Worm (Caenorhabditis elegans) whole organism, L1 larva: ENCODE data around the gene vha-7.
"Not testable (repeated sequence)": the region's sequence is repeated elsewhere in the genome, so short reads cannot be mapped to it uniquely, and the experiment has no call there.

ENCODE experiments used
- F16B12.6 ChIP-seq: fragments of 150-350 bp; optimal IDR thresholded peaks from 2 replicates; lab custom pipeline; 2014; ENCODE audit warnings: missing biosample characterization, missing genetic modification characterization
- blmp-1 ChIP-seq: fragments of 150-350 bp; optimal IDR thresholded peaks from 2 replicates; lab custom pipeline; 2014; ENCODE audit warnings: missing biosample characterization, missing genetic modification characterization
- ceh-63 ChIP-seq: fragments of 200-800 bp; sonication (Bioruptor generic); optimal IDR thresholded peaks from 2 replicates; lab custom pipeline; 2018; ENCODE audit warnings: mild to moderate bottlenecking, missing genetic modification characterization, missing compliant biosample characterization
- ceh-90 ChIP-seq: sonication (generic microtip); optimal IDR thresholded peaks from 2 replicates; lab custom pipeline; 2016; ENCODE audit warnings: missing genetic modification characterization, missing compliant biosample characterization
- ces-1 ChIP-seq: fragments of 150-350 bp; optimal IDR thresholded peaks from 2 replicates; lab custom pipeline; 2014; ENCODE audit warnings: missing biosample characterization, missing genetic modification reagents, missing genetic modification characterization
- dsc-1 ChIP-seq: sonication (generic microtip); optimal IDR thresholded peaks from 2 replicates; lab custom pipeline; 2016; ENCODE audit warnings: mild to moderate bottlenecking, missing genetic modification characterization, missing compliant biosample characterization
- efl-1 ChIP-seq, 4 experiments: fragments of 150-350 bp; optimal IDR thresholded peaks in 3 of 4; peaks in 1 of 4; 1 replicate in 1 of 4; 2 replicates in 3 of 4; lab custom pipeline; 2014; ENCODE audit warnings: missing biosample characterization in 2 of 4, missing genetic modification characterization in 2 of 4, missing genetic modification reagents in 2 of 4
- efl-3 ChIP-seq: fragments of 200-800 bp; sonication (Bioruptor generic); optimal IDR thresholded peaks from 2 replicates; lab custom pipeline; 2018; ENCODE audit warnings: mild to moderate bottlenecking, missing genetic modification characterization, missing compliant biosample characterization
- egl-13 ChIP-seq: sonication (generic microtip); optimal IDR thresholded peaks from 2 replicates; lab custom pipeline; 2016; ENCODE audit warnings: missing genotype, missing genetic modification reagents, missing genetic modification characterization, missing compliant biosample characterization
- elt-2 ChIP-seq: sonication (generic microtip); optimal IDR thresholded peaks from 2 replicates; lab custom pipeline; 2016; ENCODE audit warnings: missing genetic modification characterization, mild to moderate bottlenecking, inconsistent platforms, missing compliant biosample characterization, missing genetic modification reagents
- elt-3 ChIP-seq, 6 experiments: fragments of 150-350 bp in 1 of 6; sonication (generic microtip); optimal IDR thresholded peaks; 2 replicates each; lab custom pipeline; 2017 to 2018; ENCODE audit warnings: missing biosample characterization in 6 of 6, missing genetic modification characterization in 6 of 6, inconsistent platforms in 1 of 6
- ets-5 ChIP-seq: fragments of 200-800 bp; sonication (Bioruptor generic); IDR thresholded peaks from 2 replicates; pipeline ENCODE4 v1.3.6; 2022; ENCODE audit warnings: missing genetic modification characterization, missing compliant biosample characterization
- fkh-10 ChIP-seq: sonication (generic microtip); optimal IDR thresholded peaks from 2 replicates; lab custom pipeline; 2017; ENCODE audit warnings: missing biosample characterization, missing genetic modification reagents, missing genetic modification characterization
- fkh-4 ChIP-seq: sonication (generic microtip); optimal IDR thresholded peaks from 2 replicates; lab custom pipeline; 2016; ENCODE audit warnings: missing compliant biosample characterization, missing genetic modification characterization, borderline replicate concordance
- grh-1 ChIP-seq: fragments of 200-800 bp; sonication (Bioruptor generic); IDR thresholded peaks from 2 replicates; pipeline ENCODE4 v1.3.6; 2022; ENCODE audit warnings: missing genetic modification reagents, missing genetic modification characterization, missing compliant biosample characterization
- isw-1 ChIP-seq: fragments of 200-800 bp; sonication (Bioruptor generic); IDR thresholded peaks from 2 replicates; pipeline ENCODE4 v1.3.6; 2022; ENCODE audit warnings: missing genetic modification characterization, missing compliant biosample characterization
- jun-1 ChIP-seq: fragments of 150-350 bp; optimal IDR thresholded peaks from 2 replicates; lab custom pipeline; 2014; ENCODE audit warnings: missing biosample characterization, missing genetic modification reagents, missing genetic modification characterization
- lin-13 ChIP-seq: fragments of 150-350 bp; optimal IDR thresholded peaks from 2 replicates; lab custom pipeline; 2014; ENCODE audit warnings: missing biosample characterization, missing genetic modification reagents, missing genetic modification characterization
- lin-15B ChIP-seq: fragments of 150-350 bp; sonication (generic microtip); optimal IDR thresholded peaks from 3 replicates; lab custom pipeline; 2014; ENCODE audit warnings: missing biosample characterization, missing genetic modification characterization
- lin-39 ChIP-seq: fragments of 150-350 bp; optimal IDR thresholded peaks from 2 replicates; lab custom pipeline; 2014; ENCODE audit warnings: missing biosample characterization, missing genetic modification reagents, missing genetic modification characterization
- lir-3 ChIP-seq: sonication (generic microtip); optimal IDR thresholded peaks from 2 replicates; lab custom pipeline; 2016; ENCODE audit warnings: mild to moderate bottlenecking, missing genetic modification characterization, moderate library complexity, missing compliant biosample characterization; ENCODE audit not compliant: poor library complexity
- mab-9 ChIP-seq: fragments of 200-800 bp; sonication (Bioruptor generic); IDR thresholded peaks from 2 replicates; pipeline ENCODE4 v1.3.6; 2022; ENCODE audit warnings: missing genetic modification reagents, missing genetic modification characterization, missing compliant biosample characterization
- mdl-1 ChIP-seq, 2 experiments: fragments of 150-350 bp; optimal IDR thresholded peaks; 2 replicates each; lab custom pipeline; 2014 to 2017; ENCODE audit warnings: missing biosample characterization in 2 of 2, missing genetic modification characterization in 2 of 2, inconsistent platforms in 1 of 2
- mef-2 ChIP-seq: fragments of 150-350 bp; optimal IDR thresholded peaks from 2 replicates; lab custom pipeline; 2014; ENCODE audit warnings: missing biosample characterization, missing genetic modification characterization
- nhr-12 ChIP-seq: sonication (generic microtip); optimal IDR thresholded peaks from 2 replicates; lab custom pipeline; 2017; ENCODE audit warnings: missing biosample characterization, missing genetic modification characterization
- nhr-20 ChIP-seq: sonication (generic microtip); optimal IDR thresholded peaks from 2 replicates; lab custom pipeline; 2016; ENCODE audit warnings: mild to moderate bottlenecking, missing genetic modification characterization, missing compliant biosample characterization
- nhr-28 ChIP-seq: fragments of 150-350 bp; optimal IDR thresholded peaks from 2 replicates; lab custom pipeline; 2014; ENCODE audit warnings: missing biosample characterization, missing genetic modification characterization
- nhr-76 ChIP-seq: sonication (generic microtip); optimal IDR thresholded peaks from 2 replicates; lab custom pipeline; 2017; ENCODE audit warnings: missing biosample characterization, missing genetic modification characterization
- nhr-85 ChIP-seq: sonication (generic microtip); peaks from one replicate; lab custom pipeline; 2016; ENCODE audit warnings: missing genetic modification characterization, inconsistent platforms, missing compliant biosample characterization
- pqm-1 ChIP-seq: sonication (generic microtip); optimal IDR thresholded peaks from 3 replicates; lab custom pipeline; 2017; ENCODE audit warnings: missing biosample characterization, missing genetic modification characterization
- rnt-1 ChIP-seq: sonication (generic microtip); optimal IDR thresholded peaks from 2 replicates; lab custom pipeline; 2016; ENCODE audit warnings: mild to moderate bottlenecking, missing genetic modification characterization, moderate library complexity, missing compliant biosample characterization
- snpc-4 ChIP-seq: fragments of 150-350 bp; optimal IDR thresholded peaks from 2 replicates; lab custom pipeline; 2014; ENCODE audit warnings: missing biosample characterization, missing genetic modification characterization
- sox-4 ChIP-seq: sonication (generic microtip); optimal IDR thresholded peaks from 2 replicates; lab custom pipeline; 2016; ENCODE audit warnings: missing genetic modification characterization, missing compliant biosample characterization
- sup-37 ChIP-seq: fragments of 200-800 bp; sonication (Bioruptor generic); optimal IDR thresholded peaks from 2 replicates; lab custom pipeline; 2018; ENCODE audit warnings: mild to moderate bottlenecking, missing genetic modification characterization, missing compliant biosample characterization
- swsn-7 ChIP-seq: sonication (generic microtip); optimal IDR thresholded peaks from 2 replicates; lab custom pipeline; 2016; ENCODE audit warnings: missing genetic modification characterization, missing compliant biosample characterization
- tlp-1 ChIP-seq: fragments of 150-350 bp; optimal IDR thresholded peaks from 2 replicates; lab custom pipeline; 2014; ENCODE audit warnings: missing biosample characterization, missing genetic modification characterization
- unc-130 ChIP-seq: fragments of 150-350 bp; optimal IDR thresholded peaks from 2 replicates; lab custom pipeline; 2017; ENCODE audit warnings: missing biosample characterization, missing genetic modification characterization, inconsistent platforms
- unc-62 ChIP-seq: fragments of 150-350 bp; optimal IDR thresholded peaks from 2 replicates; lab custom pipeline; 2014; ENCODE audit warnings: missing biosample characterization, missing genetic modification reagents, missing genetic modification characterization
- zag-1 ChIP-seq: fragments of 150-350 bp; optimal IDR thresholded peaks from 2 replicates; lab custom pipeline; 2014; ENCODE audit warnings: missing biosample characterization, missing genetic modification characterization
- zip-4 ChIP-seq: fragments of 200-800 bp; sonication (Bioruptor generic); optimal IDR thresholded peaks from 2 replicates; lab custom pipeline; 2018; ENCODE audit warnings: mild to moderate bottlenecking, missing genetic modification characterization, moderate library complexity, missing compliant biosample characterization
- ztf-11 ChIP-seq, 2 experiments: sonication (generic microtip); optimal IDR thresholded peaks; 2 replicates each; lab custom pipeline; 2016 to 2017; ENCODE audit warnings: missing genetic modification characterization in 2 of 2, missing biosample characterization in 1 of 2, missing compliant biosample characterization in 1 of 2
- ztf-4 ChIP-seq: fragments of 150-350 bp; optimal IDR thresholded peaks from 2 replicates; lab custom pipeline; 2014; ENCODE audit warnings: missing biosample characterization, missing genetic modification characterization

The vha-7 gene

DNA sequence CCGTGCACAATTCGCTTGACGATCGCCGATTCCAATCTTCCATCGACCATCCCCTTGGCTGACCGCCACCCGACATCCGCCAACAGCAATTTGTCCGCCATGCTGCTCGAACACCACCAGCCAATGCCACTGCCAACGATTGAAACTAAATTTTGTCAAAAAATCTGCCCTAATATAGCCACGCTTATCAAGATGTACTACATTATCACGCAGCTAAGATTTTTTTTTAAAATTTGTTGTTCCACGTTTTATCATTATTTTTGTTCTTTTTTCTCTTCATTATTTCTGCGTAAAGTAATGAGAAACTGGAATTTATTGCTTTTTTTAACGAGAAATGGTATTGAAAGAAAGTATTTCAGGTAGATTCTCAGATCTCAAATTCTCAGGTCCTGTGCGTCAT, 951 bp upstream of the vha-7 start, which contains the start of gene C26H9A.3:
Gene C26H9A.3 (minus strand): TSS at position 101 of the 400 bp plus-strand sequence.
- TF ChIP-seq sox-4; unc-62 (GFP tag; lab: Kevin White, UChicago); elt-2 (tag; lab: Kevin White, UChicago): not testable (repeated sequence)

DNA sequence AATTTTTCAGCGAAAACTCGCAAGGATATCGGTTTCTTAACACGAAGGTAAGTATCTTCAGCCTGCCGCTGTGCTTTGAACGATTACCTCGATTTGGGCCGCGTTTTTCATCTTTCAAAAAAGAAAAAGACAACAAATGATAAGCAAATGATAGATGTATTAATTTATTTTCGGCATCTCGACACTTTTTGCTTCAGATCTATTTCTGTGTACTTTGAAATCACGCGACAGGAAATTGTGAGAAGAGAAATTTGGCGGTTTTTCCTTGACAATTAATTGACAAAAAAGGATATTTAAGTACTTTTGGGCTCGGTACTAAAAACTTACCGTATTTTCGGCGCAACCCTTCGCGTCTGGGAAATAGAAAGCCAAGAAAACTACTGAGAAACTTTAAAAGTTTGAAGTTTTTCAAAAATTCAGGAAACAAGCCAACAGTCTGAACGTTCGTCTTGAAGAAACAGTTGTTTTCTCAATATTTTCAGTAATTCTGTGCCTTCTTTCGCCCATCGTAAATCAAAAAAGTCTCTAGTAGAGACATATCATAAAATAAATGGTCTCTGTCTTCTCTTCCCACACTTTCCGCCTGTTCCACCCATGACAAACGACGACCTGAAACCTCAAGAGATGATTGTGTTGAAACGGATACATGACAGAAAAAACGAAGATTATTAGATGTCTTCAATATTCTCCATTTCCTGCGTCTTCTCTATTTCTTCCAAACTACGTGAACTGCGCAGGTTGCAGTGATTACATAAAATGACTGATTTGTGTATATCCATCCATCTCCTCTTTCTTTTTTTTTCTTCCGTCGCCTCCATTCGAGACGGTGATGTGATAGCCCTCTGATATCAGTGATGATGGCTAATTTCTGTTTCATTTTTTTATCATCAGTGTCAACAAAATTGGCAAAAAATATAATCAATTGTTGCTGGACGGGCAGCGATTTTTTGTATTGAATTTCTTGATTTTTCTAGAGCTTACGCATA, 906 bp downstream of the vha-7 start:
- TF ChIP-seq blmp-1 (tag; lab: Kevin White, UChicago), result peak; percentile 58
- peak; percentile 57 for TF ChIP-seq nhr-85
- TF ChIP-seq mef-2 (tag; lab: Kevin White, UChicago), result no peak
- TF ChIP-seq elt-3 (tag; optimal IDR thresholded peaks at IDR 0.05; lab: Kevin White, UChicago), result peak in 3 of 6 experiments; percentile 2 to 63 (median 8)

DNA sequence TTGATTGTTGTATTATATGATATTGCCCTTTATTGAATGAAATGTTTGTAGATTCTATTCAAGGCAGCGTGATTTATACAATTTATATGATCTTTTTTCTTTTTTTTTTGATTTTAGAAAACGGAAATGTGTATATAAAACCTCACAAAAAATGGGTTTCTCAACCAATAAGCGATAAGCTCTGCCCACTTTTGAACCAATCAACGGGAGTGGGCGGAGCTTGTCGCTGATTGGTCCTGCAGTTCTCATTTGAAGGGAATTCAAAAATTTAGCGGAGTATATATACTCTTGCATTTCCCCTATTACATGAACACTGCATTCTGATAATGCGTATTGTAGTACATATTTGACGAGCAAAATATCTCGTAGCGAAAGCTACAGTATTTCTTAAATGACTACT, 10.3 kb downstream of the vha-7 start:
- no peak for TF ChIP-seq zip-4 (GFP tag; lab: Kevin White, UChicago)
- no peak for TF ChIP-seq mab-9 (GFP tag; lab: Robert Waterston, UW)
- TF ChIP-seq efl-1 (optimal IDR thresholded peaks at IDR 0.05; lab: Kevin White, UChicago), result no peak
- TF ChIP-seq efl-1 (GFP tag; optimal IDR thresholded peaks at IDR 0.05 in 1 of 2; lab: Kevin White, UChicago), result peak in 1 of 2 experiments; percentile 77

DNA sequence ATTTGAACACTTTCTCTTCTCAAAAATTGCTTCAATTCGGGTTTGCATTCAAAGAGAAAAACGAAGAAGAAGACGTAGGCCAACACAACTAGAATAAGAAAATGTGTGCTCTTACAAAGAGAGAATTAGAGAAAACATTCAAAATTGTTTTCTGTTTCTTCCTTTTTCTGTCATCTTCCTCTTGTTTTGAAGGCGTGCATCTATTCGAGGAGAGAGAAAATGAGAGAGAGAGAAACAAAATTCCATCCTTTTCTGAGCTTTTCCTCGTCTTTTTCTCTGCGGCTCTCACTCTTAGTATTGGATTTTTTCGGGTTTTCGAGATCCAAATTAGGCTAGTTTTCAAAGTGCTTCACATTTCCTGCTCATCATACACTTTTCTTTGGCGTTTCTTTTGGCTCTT, 11.3 kb downstream of the vha-7 start:
- no peak for TF ChIP-seq tlp-1 (tag; lab: Kevin White, UChicago)
- no peak for TF ChIP-seq ztf-11 (tag; optimal IDR thresholded peaks at IDR 0.05; lab: Kevin White, UChicago)
- TF ChIP-seq dsc-1 (tag; lab: Kevin White, UChicago), result no peak
- no peak for TF ChIP-seq elt-3 (tag; optimal IDR thresholded peaks at IDR 0.05; lab: Kevin White, UChicago)
- no peak for TF ChIP-seq sup-37 (GFP tag; lab: Kevin White, UChicago)
- TF ChIP-seq egl-13 (tag; lab: Kevin White, UChicago), result peak; percentile 42
- no peak for TF ChIP-seq ceh-90
- TF ChIP-seq unc-130, result no peak
- no peak for TF ChIP-seq rnt-1 (tag; lab: Kevin White, UChicago)
- TF ChIP-seq zag-1 (tag; lab: Kevin White, UChicago), result peak; percentile 74
- no peak for TF ChIP-seq elt-2 (tag; lab: Kevin White, UChicago)
- no peak for TF ChIP-seq snpc-4 (tag; lab: Kevin White, UChicago)
- TF ChIP-seq efl-1 (optimal IDR thresholded peaks at IDR 0.05; lab: Kevin White, UChicago), result peak; percentile 60 to 64
- peak in 1 of 2 experiments; percentile 32 for TF ChIP-seq efl-1 (GFP tag; optimal IDR thresholded peaks at IDR 0.05 in 1 of 2; lab: Kevin White, UChicago)
- TF ChIP-seq mdl-1 (tag; optimal IDR thresholded peaks at IDR 0.05; lab: Kevin White, UChicago), result no peak
- no peak for TF ChIP-seq F16B12.6
- peak; percentile 57 for TF ChIP-seq swsn-7 (tag; lab: Kevin White, UChicago)
- TF ChIP-seq lir-3 (tag; lab: Kevin White, UChicago), result no peak
- TF ChIP-seq nhr-28 (tag; lab: Kevin White, UChicago), result no peak
- TF ChIP-seq fkh-10 (GFP tag; lab: Kevin White, UChicago), result peak; percentile 80
- no peak for TF ChIP-seq nhr-12
- no peak for TF ChIP-seq ces-1 (GFP tag; lab: Kevin White, UChicago)
- no peak for TF ChIP-seq nhr-85
- TF ChIP-seq fkh-4 (tag; lab: Kevin White, UChicago), result no peak
- TF ChIP-seq blmp-1 (tag; lab: Kevin White, UChicago), result no peak
- no peak for TF ChIP-seq jun-1 (tag; lab: Kevin White, UChicago)
- no peak for TF ChIP-seq ztf-4 (tag; lab: Kevin White, UChicago)
- peak; percentile 24 for TF ChIP-seq lin-13
- TF ChIP-seq mef-2 (tag; lab: Kevin White, UChicago), result peak; percentile 46
- no peak for TF ChIP-seq efl-3 (GFP tag; lab: Kevin White, UChicago)
- TF ChIP-seq ets-5 (GFP tag; lab: Robert Waterston, UW), result no peak
- no peak for TF ChIP-seq ceh-63 (GFP tag; lab: Kevin White, UChicago)
- TF ChIP-seq lin-39 (tag; lab: Kevin White, UChicago), result no peak
- no peak for TF ChIP-seq pqm-1
- no peak for TF ChIP-seq mab-9 (GFP tag; lab: Robert Waterston, UW)
- TF ChIP-seq nhr-76 (tag; lab: Kevin White, UChicago), result no peak
- TF ChIP-seq lin-15B (tag; lab: Kevin White, UChicago), result no peak
- TF ChIP-seq nhr-20 (tag; lab: Kevin White, UChicago), result no peak
- TF ChIP-seq grh-1 (GFP tag; lab: Robert Waterston, UW), result no peak
- TF ChIP-seq isw-1, result peak; percentile 37
